Worm (Caenorhabditis elegans) whole organism, young adult: Measurements from ENCODE around the gene R02F2.4.

Experiments
- B0019.2 ChIP-seq: fragments of 200-800 bp; sonication (Bioruptor generic); conservative IDR thresholded peaks from 2 replicates; pipeline ENCODE4 v1.3.6; 2022; ENCODE audit warnings: missing genetic modification reagents, missing genetic modification characterization, missing compliant biosample characterization
- B0035.1 ChIP-seq: sonication (generic microtip); optimal IDR thresholded peaks from 2 replicates; lab custom pipeline; 2016; ENCODE audit warnings: missing genetic modification characterization, mild to moderate bottlenecking, missing compliant biosample characterization, missing genotype, missing genetic modification reagents
- C17E4.6 ChIP-seq: fragments of 200-800 bp; sonication (Bioruptor generic); IDR thresholded peaks from 2 replicates; pipeline ENCODE4 v1.3.6; 2022; ENCODE audit warnings: missing genetic modification reagents, missing genetic modification characterization, missing compliant biosample characterization
- F37B4.10 ChIP-seq: fragments of 200-800 bp; sonication (Bioruptor generic); IDR thresholded peaks from 2 replicates; pipeline ENCODE4 v1.3.6; 2022; ENCODE audit warnings: missing genetic modification characterization, missing compliant biosample characterization
- F39B2.1 ChIP-seq: fragments of 200-800 bp; sonication (Bioruptor generic); IDR thresholded peaks from 2 replicates; pipeline ENCODE4 v1.3.6; 2022; ENCODE audit warnings: missing genetic modification reagents, missing genetic modification characterization, missing compliant biosample characterization
- F49E8.2 ChIP-seq: sonication (generic microtip); optimal IDR thresholded peaks from 3 replicates; lab custom pipeline; 2017; ENCODE audit warnings: missing genetic modification characterization, mild to moderate bottlenecking, missing compliant biosample characterization, antibody characterized with exemption, moderate library complexity; ENCODE audit not compliant: insufficient read depth
- F57A8.1 ChIP-seq: fragments of 200-800 bp; sonication (Bioruptor generic); optimal IDR thresholded peaks from 2 replicates; lab custom pipeline; 2018; ENCODE audit warnings: mild to moderate bottlenecking, missing genetic modification characterization, moderate library complexity, missing compliant biosample characterization
- K11D2.4 ChIP-seq: fragments of 200-800 bp; sonication (Bioruptor generic); IDR thresholded peaks from 2 replicates; pipeline ENCODE4 v1.3.6; 2022; ENCODE audit warnings: missing genetic modification reagents, missing genetic modification characterization, missing compliant biosample characterization
- T26A5.8 ChIP-seq: sonication (generic microtip); optimal IDR thresholded peaks from 2 replicates; lab custom pipeline; 2016; ENCODE audit warnings: missing genetic modification characterization, missing compliant biosample characterization
- Y53F4B.3 ChIP-seq: fragments of 200-800 bp; sonication (Bioruptor generic); IDR thresholded peaks from 2 replicates; pipeline ENCODE4 v1.3.6; 2022; ENCODE audit warnings: missing genetic modification reagents, missing genetic modification characterization, missing compliant biosample characterization
- Y53G8AR.9 ChIP-seq: fragments of 200-800 bp; sonication (Bioruptor generic); conservative IDR thresholded peaks from 2 replicates; pipeline ENCODE4 v1.3.6; 2022; ENCODE audit warnings: missing genetic modification reagents, missing genetic modification characterization, missing compliant biosample characterization
- Y56A3A.18 ChIP-seq: fragments of 200-800 bp; sonication (Bioruptor generic); IDR thresholded peaks from 2 replicates; pipeline ENCODE4 v1.3.6; 2022; ENCODE audit warnings: missing genetic modification reagents, missing genetic modification characterization, missing compliant biosample characterization
- Y79H2A.3 ChIP-seq: fragments of 200-800 bp; sonication (Bioruptor generic); conservative IDR thresholded peaks from 2 replicates; pipeline ENCODE4 v1.3.6; 2022; ENCODE audit warnings: missing genetic modification reagents, missing genetic modification characterization, missing compliant biosample characterization
- akir-1 ChIP-seq: fragments of 200-800 bp; sonication (Bioruptor generic); optimal IDR thresholded peaks from 2 replicates; lab custom pipeline; 2018; ENCODE audit warnings: mild to moderate bottlenecking, missing genetic modification characterization, moderate library complexity, missing compliant biosample characterization
- aptf-2 ChIP-seq: fragments of 200-800 bp; sonication (Bioruptor generic); conservative IDR thresholded peaks from 2 replicates; pipeline ENCODE4 v1.3.6; 2022; ENCODE audit warnings: missing genetic modification reagents, missing genetic modification characterization, missing compliant biosample characterization
- athp-1 ChIP-seq: sonication (generic microtip); optimal IDR thresholded peaks from 2 replicates; lab custom pipeline; 2017; ENCODE audit warnings: mild to moderate bottlenecking, missing genetic modification characterization, missing compliant biosample characterization
- attf-6 ChIP-seq: fragments of 200-800 bp; sonication (Bioruptor generic); IDR thresholded peaks from 2 replicates; pipeline ENCODE4 v1.3.6; 2022; ENCODE audit warnings: missing genetic modification reagents, missing genetic modification characterization, missing compliant biosample characterization
- ceh-27 ChIP-seq: fragments of 200-800 bp; sonication (Bioruptor generic); optimal IDR thresholded peaks from 2 replicates; lab custom pipeline; 2018; ENCODE audit warnings: mild to moderate bottlenecking, missing genetic modification characterization, moderate library complexity, missing compliant biosample characterization
- egl-44 ChIP-seq: fragments of 200-800 bp; sonication (Bioruptor generic); IDR thresholded peaks from 2 replicates; pipeline ENCODE4 v1.3.6; 2022; ENCODE audit warnings: missing genetic modification reagents, missing genetic modification characterization, missing compliant biosample characterization
- egrh-3 ChIP-seq: fragments of 200-800 bp; sonication (Bioruptor generic); IDR thresholded peaks from 2 replicates; pipeline ENCODE4 v1.3.6; 2022; ENCODE audit warnings: missing genetic modification reagents, missing genetic modification characterization, missing compliant biosample characterization
- ekl-4 ChIP-seq: fragments of 200-800 bp; sonication (Bioruptor generic); IDR thresholded peaks from 2 replicates; pipeline ENCODE4 v1.3.6; 2022; ENCODE audit warnings: missing genetic modification reagents, missing genetic modification characterization, missing compliant biosample characterization
- gei-17 ChIP-seq: fragments of 200-800 bp; sonication (Bioruptor generic); optimal IDR thresholded peaks from 2 replicates; lab custom pipeline; 2018; ENCODE audit warnings: mild to moderate bottlenecking, missing genetic modification characterization, missing compliant biosample characterization
- hlh-12 ChIP-seq: sonication (generic microtip); optimal IDR thresholded peaks from 2 replicates; lab custom pipeline; 2016; ENCODE audit warnings: missing genetic modification characterization, missing compliant biosample characterization
- hmg-1.2 ChIP-seq: fragments of 200-800 bp; sonication (Bioruptor generic); IDR thresholded peaks from 2 replicates; pipeline ENCODE4 v1.3.6; 2022; ENCODE audit warnings: missing genetic modification reagents, missing genetic modification characterization, missing compliant biosample characterization
- hmg-20 ChIP-seq: fragments of 200-800 bp; sonication (Bioruptor generic); IDR thresholded peaks from 2 replicates; pipeline ENCODE4 v1.3.6; 2022; ENCODE audit warnings: missing genetic modification reagents, missing genetic modification characterization, missing compliant biosample characterization
- hrde-1 ChIP-seq: sonication (generic microtip); optimal IDR thresholded peaks from 2 replicates; lab custom pipeline; 2016; ENCODE audit warnings: missing genetic modification characterization, mild to moderate bottlenecking, missing compliant biosample characterization, moderate library complexity, missing genotype, missing genetic modification reagents, borderline replicate concordance
- lag-1 ChIP-seq: fragments of 200-800 bp; sonication (Bioruptor generic); IDR thresholded peaks from 2 replicates; pipeline ENCODE4 v1.3.6; 2022; ENCODE audit warnings: missing genetic modification reagents, missing genetic modification characterization, missing compliant biosample characterization
- let-526 ChIP-seq: fragments of 200-800 bp; sonication (Bioruptor generic); IDR thresholded peaks from 2 replicates; pipeline ENCODE4 v1.3.6; 2022; ENCODE audit warnings: missing genetic modification reagents, missing genetic modification characterization, missing compliant biosample characterization
- lir-1 ChIP-seq: fragments of 200-800 bp; sonication (Bioruptor generic); conservative IDR thresholded peaks from 2 replicates; pipeline ENCODE4 v1.3.6; 2022; ENCODE audit warnings: missing genetic modification reagents, missing genetic modification characterization, missing compliant biosample characterization
- mcd-1 ChIP-seq: fragments of 200-800 bp; sonication (Bioruptor generic); IDR thresholded peaks from 2 replicates; pipeline ENCODE4 v1.3.6; 2022; ENCODE audit warnings: missing genetic modification reagents, missing genetic modification characterization, missing compliant biosample characterization
- mxl-1 ChIP-seq: sonication (generic microtip); optimal IDR thresholded peaks from 2 replicates; lab custom pipeline; 2016; ENCODE audit warnings: missing genetic modification characterization, missing compliant biosample characterization
- nfyb-1 ChIP-seq: fragments of 200-800 bp; sonication (Bioruptor generic); IDR thresholded peaks from 2 replicates; pipeline ENCODE4 v1.3.6; 2022; ENCODE audit warnings: missing genetic modification reagents, missing genetic modification characterization, missing compliant biosample characterization
- nhr-120 ChIP-seq: fragments of 200-800 bp; sonication (Bioruptor generic); IDR thresholded peaks from 2 replicates; pipeline ENCODE4 v1.3.6; 2022; ENCODE audit warnings: missing genetic modification characterization, missing compliant biosample characterization
- nhr-179 ChIP-seq: sonication (generic microtip); optimal IDR thresholded peaks from 2 replicates; lab custom pipeline; 2016; ENCODE audit warnings: mild to moderate bottlenecking, missing genetic modification characterization, missing compliant biosample characterization
- pbrm-1 ChIP-seq: fragments of 200-800 bp; sonication (Bioruptor generic); IDR thresholded peaks from 2 replicates; pipeline ENCODE4 v1.3.6; 2022; ENCODE audit warnings: missing genetic modification reagents, missing genetic modification characterization, missing compliant biosample characterization
- rpc-1 ChIP-seq, 2 experiments: fragments of 150-350 bp in 1 of 2; sonication (generic microtip) in 1 of 2; optimal IDR thresholded peaks; 2 replicates each; lab custom pipeline; 2014 to 2018; ENCODE audit warnings: missing biosample characterization in 1 of 2, missing genetic modification characterization in 1 of 2, missing genetic modification reagents in 1 of 2, missing genotype in 1 of 2
- sdz-38 ChIP-seq: sonication (generic microtip); optimal IDR thresholded peaks from 2 replicates; lab custom pipeline; 2016; ENCODE audit warnings: missing genotype, missing genetic modification characterization, missing compliant biosample characterization
- snpc-1.1 ChIP-seq: sonication (generic microtip); optimal IDR thresholded peaks from 2 replicates; lab custom pipeline; 2017; ENCODE audit warnings: missing genetic modification characterization, mild to moderate bottlenecking, missing compliant biosample characterization, antibody characterized with exemption, moderate library complexity, missing genotype, missing genetic modification reagents; ENCODE audit not compliant: insufficient read depth
- snpc-1.3 ChIP-seq: sonication (generic microtip); optimal IDR thresholded peaks from 2 replicates; lab custom pipeline; 2017; ENCODE audit warnings: missing genetic modification characterization, mild to moderate bottlenecking, missing compliant biosample characterization, antibody characterized with exemption, moderate library complexity, missing genotype, missing genetic modification reagents; ENCODE audit not compliant: insufficient read depth
- unc-130 ChIP-seq: sonication (generic microtip); optimal IDR thresholded peaks from 2 replicates; lab custom pipeline; 2016; ENCODE audit warnings: missing genetic modification reagents, missing genetic modification characterization, missing compliant biosample characterization
- zfh-2 ChIP-seq: fragments of 200-800 bp; sonication (Bioruptor generic); conservative IDR thresholded peaks from 2 replicates; pipeline ENCODE4 v1.3.6; 2022; ENCODE audit warnings: missing genetic modification reagents, missing genetic modification characterization, missing compliant biosample characterization
- ztf-26 ChIP-seq: sonication (generic microtip); optimal IDR thresholded peaks from 2 replicates; lab custom pipeline; 2017; ENCODE audit warnings: missing genetic modification characterization, missing compliant biosample characterization

The R02F2.4 gene

DNA sequence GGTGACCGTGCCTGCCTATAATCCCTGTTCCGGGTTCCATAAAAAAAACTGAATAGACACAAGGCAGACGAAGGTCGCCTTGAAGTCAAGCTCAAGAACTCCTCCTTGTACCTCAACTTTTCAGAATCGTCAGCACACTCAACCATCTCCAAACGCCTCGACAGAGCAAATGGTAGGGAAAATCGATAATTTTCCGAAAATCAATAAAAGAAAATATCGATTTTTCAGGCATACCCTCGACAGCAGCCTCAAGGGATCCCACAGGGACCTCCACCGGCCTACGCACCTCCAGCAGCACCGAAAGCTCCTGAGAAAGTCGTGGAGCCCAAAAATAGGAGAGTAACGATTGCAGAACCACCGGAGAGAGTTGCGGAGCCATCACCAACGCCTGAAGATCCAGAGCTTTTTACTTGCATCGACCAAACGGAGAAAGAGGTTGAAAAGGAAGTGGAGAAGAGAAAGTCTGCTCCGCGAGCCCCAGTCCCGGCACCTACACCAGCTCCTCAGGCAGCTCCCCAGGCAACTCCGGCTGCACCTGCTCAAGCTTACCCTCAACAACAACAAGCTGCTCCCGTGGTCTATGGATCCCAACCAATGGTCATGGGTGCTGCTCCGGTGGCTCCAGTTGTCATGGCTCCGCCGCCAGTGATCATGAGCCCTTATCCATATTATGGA, 4.5 kb upstream of the R02F2.4 start:
- TF ChIP-seq C17E4.6 (GFP tag; lab: Robert Waterston, UW) = no peak
- no peak for TF ChIP-seq F37B4.10
- TF ChIP-seq Y53G8AR.9 = 0 out of 2 replicates have a peak, but pooled peaks have one; percentile 26
- no peak for TF ChIP-seq B0035.1 (tag; lab: Kevin White, UChicago)
- TF ChIP-seq let-526 (GFP tag; lab: Robert Waterston, UW) = no peak
- TF ChIP-seq snpc-1.1 = no peak
- no peak for TF ChIP-seq ekl-4
- TF ChIP-seq unc-130 (GFP tag; lab: Kevin White, UChicago) = no peak
- TF ChIP-seq K11D2.4 (GFP tag; lab: Robert Waterston, UW) = no peak
- TF ChIP-seq T26A5.8 (tag; lab: Kevin White, UChicago) = no peak
- no peak for TF ChIP-seq attf-6
- TF ChIP-seq mxl-1 (tag; lab: Kevin White, UChicago) = no peak
- no peak for TF ChIP-seq aptf-2 (GFP tag; lab: Robert Waterston, UW)
- no peak for TF ChIP-seq akir-1 (GFP tag; lab: Kevin White, UChicago)
- no peak for TF ChIP-seq Y79H2A.3 (GFP tag; lab: Robert Waterston, UW)
- no peak for TF ChIP-seq nfyb-1 (GFP tag; lab: Robert Waterston, UW)
- TF ChIP-seq gei-17 (GFP tag; lab: Kevin White, UChicago) = no peak
- TF ChIP-seq hmg-20 (GFP tag; lab: Robert Waterston, UW) = no peak
- 0 out of 2 replicates have a peak, but pooled peaks have one; percentile 13 for TF ChIP-seq mcd-1 (GFP tag; lab: Robert Waterston, UW)
- peak; percentile 18 for TF ChIP-seq hrde-1 (tag; lab: Kevin White, UChicago)
- no peak for TF ChIP-seq Y53F4B.3
- TF ChIP-seq sdz-38 (tag; lab: Kevin White, UChicago) = no peak
- peak; percentile 71; the same call in 1 of the 2 replicates for TF ChIP-seq egrh-3 (GFP tag; lab: Robert Waterston, UW)
- no peak for TF ChIP-seq ceh-27 (GFP tag; lab: Kevin White, UChicago)
- TF ChIP-seq F49E8.2 = no peak
- no peak for TF ChIP-seq lir-1 (GFP tag; lab: Robert Waterston, UW)
- TF ChIP-seq nhr-179 (tag; lab: Kevin White, UChicago) = no peak
- TF ChIP-seq lag-1 (GFP tag; lab: Robert Waterston, UW) = no peak
- TF ChIP-seq egl-44 (GFP tag; lab: Robert Waterston, UW) = no peak
- no peak for TF ChIP-seq Y56A3A.18 (GFP tag; lab: Robert Waterston, UW)
- no peak for TF ChIP-seq snpc-1.3 (tag; lab: Kevin White, UChicago)
- TF ChIP-seq hlh-12 (tag; lab: Kevin White, UChicago) = no peak
- no peak for TF ChIP-seq F39B2.1 (GFP tag; lab: Robert Waterston, UW)
- TF ChIP-seq pbrm-1 (GFP tag; lab: Robert Waterston, UW) = no peak
- TF ChIP-seq F57A8.1 (GFP tag; lab: Kevin White, UChicago) = no peak
- no peak for TF ChIP-seq hmg-1.2 (GFP tag; lab: Robert Waterston, UW)
- TF ChIP-seq ztf-26 (tag; lab: Kevin White, UChicago) = no peak
- TF ChIP-seq B0019.2 (GFP tag; lab: Robert Waterston, UW) = no peak
- 0 out of 2 replicates have a peak, but pooled peaks have one; percentile 55 for TF ChIP-seq nhr-120 (GFP tag; lab: Robert Waterston, UW)
- TF ChIP-seq zfh-2 = peak; percentile 86
- no peak for TF ChIP-seq athp-1 (tag; lab: Kevin White, UChicago)
- TF ChIP-seq rpc-1 (optimal IDR thresholded peaks at IDR 0.05; lab: Kevin White, UChicago) = no peak
- TF ChIP-seq rpc-1 (tag; optimal IDR thresholded peaks at IDR 0.05; lab: Kevin White, UChicago) = no peak
